Fruit fly (Drosophila melanogaster) S2 (cell line): ENCODE data around the gene subdued.

Experiments
- CG8478 ChIP-seq: fragments of >200 bp; optimal IDR thresholded peaks from 2 replicates; lab custom pipeline; 2018
- CTCF ChIP-seq, 2 experiments: fragments of >200 bp; optimal IDR thresholded peaks; 2 replicates each; lab custom pipeline; 2018

dm6 chr3R:19657766-19658165 lies 15.2 kb upstream of the subdued start, which contains the start of gene CG6184:
- TF ChIP-seq CG8478 (lab: Kevin White, UChicago) (no peak), CTCF (optimal IDR thresholded peaks at IDR 0.05; lab: Kevin White, UChicago) (no peak)
